Fruit fly (Drosophila melanogaster): ENCODE data around the gene CG44037.

CG44037 gene

DNA sequence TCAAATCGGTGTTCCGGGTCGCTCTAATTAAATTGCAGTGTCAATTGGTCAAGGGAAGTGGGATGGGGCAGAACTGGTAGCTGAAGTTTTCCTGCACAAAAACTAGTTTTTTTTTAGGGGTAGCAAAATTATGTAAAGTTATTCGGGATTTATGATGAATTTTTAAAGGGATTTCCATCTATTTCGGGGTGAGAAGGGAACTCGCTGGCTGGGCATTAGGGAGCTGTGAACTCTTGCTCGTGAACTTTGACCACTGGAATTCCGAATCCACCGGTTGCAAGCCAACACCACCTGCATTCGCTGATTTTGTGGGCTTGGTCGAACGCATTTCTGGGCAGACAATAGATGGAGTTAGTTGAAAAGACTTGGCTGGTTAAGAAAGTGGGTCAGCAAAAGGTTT, 33.3 kb downstream of the CG44037 start:
- no peak for TF ChIP-seq CG17801 (GFP tag; optimal IDR thresholded peaks at IDR 0.05; ENCODE audit: partially characterized antibody)

DNA sequence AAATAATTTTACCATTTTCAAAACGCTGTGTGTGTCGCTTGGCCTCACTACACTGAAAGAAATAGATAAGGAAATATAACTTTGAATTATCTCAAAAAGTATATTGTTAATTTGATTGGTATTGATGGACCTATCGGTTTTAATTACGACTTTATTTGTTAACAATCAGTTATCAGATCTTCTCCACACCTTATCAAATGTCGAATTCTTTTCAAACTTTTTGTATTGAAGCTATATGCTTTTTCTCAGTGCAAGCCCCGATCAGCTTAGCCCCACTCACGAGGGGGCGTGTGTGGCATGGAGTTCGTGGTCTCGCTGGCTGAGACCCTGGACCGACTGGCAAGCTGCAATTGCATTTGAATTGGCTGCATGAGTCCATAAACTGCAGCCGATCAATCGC, 38.7 kb downstream of the CG44037 start:
- no peak for TF ChIP-seq CG17801 (GFP tag; optimal IDR thresholded peaks at IDR 0.05; ENCODE audit: partially characterized antibody)

- TF ChIP-seq CG17801 (GFP tag; optimal IDR thresholded peaks at IDR 0.05; ENCODE audit: partially characterized antibody), result no peak
Observed at dm6 chr3R:12301528-12301927, 43.0 kb downstream of the CG44037 start.

dm6 chr3R:12302915-12303314, 44.4 kb downstream of the CG44037 start:
- TF ChIP-seq CG17801 (GFP tag; optimal IDR thresholded peaks at IDR 0.05; ENCODE audit: partially characterized antibody), result no peak

- TF ChIP-seq CG17801 (GFP tag; optimal IDR thresholded peaks at IDR 0.05; ENCODE audit: partially characterized antibody), result no peak
Observed at dm6 chr3R:12307569-12307968, 49.0 kb downstream of the CG44037 start.

dm6 chr3R:12311053-12311452, 52.5 kb downstream of the CG44037 start, which contains the start of gene CG4066:
TSS of gene CG4066 (plus strand) at chr3R:12311353.
- TF ChIP-seq CG17801 (GFP tag; optimal IDR thresholded peaks at IDR 0.05; ENCODE audit: partially characterized antibody), result no peak
